Worm (Caenorhabditis elegans): ENCODE measurements around the gene frpr-9.

The frpr-9 gene

ce11 chrV:10991789-10992188, at the start of gene frpr-9:
Gene frpr-9 (plus strand): TSS chrV:10992089.
- TF ChIP-seq unc-62 (GFP tag; optimal IDR thresholded peaks at IDR 0.05) = no peak

- TF ChIP-seq unc-62 (GFP tag; optimal IDR thresholded peaks at IDR 0.05) = no peak
Observed at ce11 chrV:10942161-10942560, 49.7 kb upstream of the frpr-9 start, which contains the start of gene zip-9. Gene zip-9 (plus strand): TSS chrV:10942461.

ce11 chrV:10944903-10945302, 47.0 kb upstream of the frpr-9 start:
- no peak for TF ChIP-seq unc-62 (GFP tag; optimal IDR thresholded peaks at IDR 0.05)

DNA sequence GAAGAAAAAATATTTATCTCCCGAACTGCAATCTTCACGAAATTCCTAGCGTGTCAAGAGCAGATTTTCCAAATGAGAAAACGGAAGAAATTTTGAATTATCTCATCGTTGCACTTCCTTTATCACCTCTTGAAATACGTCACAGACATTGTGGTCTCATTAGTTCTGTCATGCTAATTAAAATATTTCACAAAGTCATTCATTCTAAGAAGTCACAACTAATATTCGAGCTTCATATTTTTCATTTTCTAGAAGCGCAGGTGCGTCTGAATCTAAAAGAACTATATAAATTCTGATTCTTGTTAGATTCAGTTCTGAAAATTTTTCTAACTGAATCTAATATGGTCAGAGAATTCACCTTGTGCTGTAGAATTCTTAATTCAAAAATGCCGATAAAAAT, 44.7 kb upstream of the frpr-9 start:
- TF ChIP-seq unc-62 (GFP tag; optimal IDR thresholded peaks at IDR 0.05) = no peak

DNA sequence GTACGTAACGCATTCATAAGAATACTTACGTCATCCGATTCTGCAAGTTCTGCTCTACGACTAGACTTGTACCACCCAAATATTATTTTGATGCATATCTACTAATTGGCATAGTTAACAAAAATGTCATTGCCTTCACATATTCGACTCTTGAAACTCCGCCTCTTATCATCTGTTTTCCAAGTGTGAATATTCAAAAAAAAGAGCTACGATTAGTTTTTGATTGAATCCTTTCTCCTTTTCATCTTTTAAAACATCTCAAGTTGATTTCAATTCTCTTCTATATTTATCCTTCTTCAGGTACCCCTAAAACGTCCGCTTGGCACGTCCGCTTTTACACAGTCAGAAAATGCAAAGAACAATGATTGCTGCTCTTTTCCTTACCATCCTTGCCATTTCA, 44.0 kb upstream of the frpr-9 start, which contains the start of gene F17C11.2:
F17C11.2 (plus strand) TSS at position 301 of the 400 bp plus-strand sequence.
- TF ChIP-seq unc-62 (GFP tag; optimal IDR thresholded peaks at IDR 0.05) = no peak

- no peak for TF ChIP-seq unc-62 (GFP tag; optimal IDR thresholded peaks at IDR 0.05)
Observed at ce11 chrV:10949511-10949910, 42.4 kb upstream of the frpr-9 start, which contains the start of gene col-153. Gene col-153 (plus strand): TSS chrV:10949811.

ce11 chrV:10951655-10952278, 40.1 kb upstream of the frpr-9 start, which contains the start of gene F17C11.4:
Gene F17C11.4 (plus strand): TSS chrV:10951860.
- TF ChIP-seq unc-62 (GFP tag; optimal IDR thresholded peaks at IDR 0.05) = no peak

DNA sequence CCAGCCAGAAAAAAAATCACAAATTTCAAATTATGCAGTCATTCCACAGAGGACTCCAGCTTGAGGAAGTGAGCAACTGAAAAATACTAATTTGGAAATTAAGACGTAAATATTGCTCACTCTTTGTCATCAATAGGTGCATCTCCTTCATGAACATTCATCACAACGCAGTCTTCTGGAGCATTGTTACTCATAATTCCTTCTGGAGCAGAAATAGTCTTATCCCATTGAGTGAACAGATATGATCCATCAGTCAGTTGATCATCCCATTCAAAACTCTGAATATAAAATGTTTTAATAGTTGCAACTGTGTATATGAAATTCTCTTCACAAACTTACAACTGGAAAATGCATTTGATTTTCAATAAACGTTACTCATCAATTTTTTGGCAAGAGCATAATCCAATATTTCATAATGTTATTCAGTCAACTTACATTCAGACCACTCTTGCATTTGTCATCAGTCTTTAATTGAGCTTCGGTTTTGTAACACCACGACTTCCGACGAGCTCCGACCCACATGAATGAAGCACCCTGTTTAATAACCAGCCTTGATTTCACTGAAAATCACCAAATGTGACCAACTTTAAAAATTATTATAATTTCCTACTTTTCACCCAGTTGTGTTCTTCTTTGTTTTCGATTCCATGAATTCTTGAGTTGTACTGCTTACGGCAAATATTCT, 38.3 kb upstream of the frpr-9 start:
- no peak for TF ChIP-seq unc-62 (GFP tag; optimal IDR thresholded peaks at IDR 0.05)

- TF ChIP-seq unc-62 (GFP tag; optimal IDR thresholded peaks at IDR 0.05) = no peak
Observed at ce11 chrV:10954334-10954733, 37.6 kb upstream of the frpr-9 start, which contains the start of gene clec-221. Gene clec-221 (minus strand): TSS chrV:10954434.

- TF ChIP-seq unc-62 (GFP tag; optimal IDR thresholded peaks at IDR 0.05) = no peak
Observed at ce11 chrV:10954832-10955231, 37.1 kb upstream of the frpr-9 start, which contains the start of gene F17C11.6. Gene F17C11.6 (plus strand): TSS chrV:10955121.

ce11 chrV:10955681-10956476, 36.0 kb upstream of the frpr-9 start, which contains the start of gene F17C11.13:
Gene F17C11.13 (plus strand): TSS chrV:10955923.
- no peak for TF ChIP-seq unc-62 (GFP tag; optimal IDR thresholded peaks at IDR 0.05)

DNA sequence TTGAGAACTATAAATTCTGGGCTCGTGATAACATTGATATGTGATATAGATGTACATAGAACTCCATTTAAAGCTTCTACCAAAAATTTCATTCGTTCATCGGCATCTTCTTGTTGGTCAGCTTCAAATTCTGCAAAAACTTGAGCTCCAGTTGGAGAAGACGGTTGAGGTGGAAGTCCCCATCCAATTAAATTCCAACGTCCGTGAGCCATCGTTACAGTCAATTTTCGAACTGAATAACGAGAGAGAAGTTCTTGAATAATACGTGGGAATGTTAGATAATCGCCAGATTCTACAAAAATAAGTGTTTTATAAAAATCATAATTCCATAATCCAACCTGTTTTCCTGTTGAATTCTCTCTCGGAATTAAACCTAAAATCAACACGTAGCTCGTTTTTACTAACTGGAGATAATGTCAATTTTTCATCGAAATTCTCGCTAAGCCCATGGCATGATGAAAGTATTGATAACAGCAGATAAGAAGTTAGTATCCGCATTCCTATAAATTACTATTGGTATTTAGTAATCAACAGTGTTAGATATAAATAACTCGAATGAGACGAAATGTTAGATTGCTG, 33.5 kb upstream of the frpr-9 start, which contains the start of gene pigt-1:
pigt-1 (minus strand) TSS at position 500 of the 579 bp plus-strand sequence.
- no peak for TF ChIP-seq unc-62 (GFP tag; optimal IDR thresholded peaks at IDR 0.05)

DNA sequence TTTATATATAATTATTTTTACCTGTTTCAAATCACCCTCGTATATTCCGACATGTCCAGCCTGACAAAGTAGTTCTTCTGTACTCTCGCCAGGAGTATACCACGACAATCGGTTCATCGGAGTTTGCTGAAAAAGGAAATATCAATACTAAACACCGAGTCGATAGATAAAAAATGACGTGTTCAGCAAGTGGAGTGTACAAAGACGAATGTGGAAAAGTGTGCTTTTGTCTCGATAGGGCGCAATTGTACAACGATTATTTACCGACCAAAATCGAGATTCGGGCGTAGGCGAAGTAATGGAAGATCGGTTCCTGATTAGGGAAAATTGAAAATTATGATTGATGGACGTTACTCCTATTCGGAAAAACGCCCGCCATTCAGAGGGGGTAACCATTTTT, 31.3 kb upstream of the frpr-9 start, which contains the start of gene vps-36:
vps-36 (minus strand) TSS at position 126 of the 400 bp plus-strand sequence.
- TF ChIP-seq unc-62 (GFP tag; optimal IDR thresholded peaks at IDR 0.05) = no peak

- no peak for TF ChIP-seq unc-62 (GFP tag; optimal IDR thresholded peaks at IDR 0.05)
Observed at ce11 chrV:10961448-10961870, 30.4 kb upstream of the frpr-9 start.

DNA sequence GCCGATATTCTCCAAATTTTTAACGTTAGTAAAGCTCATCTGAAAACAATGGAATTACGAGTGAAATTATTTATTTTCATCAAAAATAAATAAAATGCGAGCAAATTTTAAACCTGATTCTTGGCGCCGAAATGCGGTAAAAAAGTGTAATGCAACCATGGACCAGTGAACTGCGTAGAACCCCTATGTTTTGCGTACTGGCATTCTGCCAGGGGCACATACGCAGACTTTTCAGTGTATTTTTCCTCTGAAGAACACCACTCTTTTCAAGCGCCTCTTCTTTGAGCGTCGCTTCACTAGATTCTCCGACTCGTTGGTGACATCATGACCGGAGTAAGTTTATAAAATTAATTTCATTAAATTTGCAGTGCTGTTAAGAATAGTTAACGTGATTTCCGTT, 26.4 kb upstream of the frpr-9 start, which contains the start of the genes ctf-4 and eef-1G:
ctf-4 (minus strand) TSS at position 39 of the 400 bp plus-strand sequence.
eef-1G (plus strand) TSS at position 219 of the 400 bp plus-strand sequence.
- no peak for TF ChIP-seq unc-62 (GFP tag; optimal IDR thresholded peaks at IDR 0.05)
